Worm (Caenorhabditis elegans) whole organism, early embryonic: ENCODE results near the gene T11F8.12.

Experiments
- B0310.2 ChIP-seq: sonication (generic microtip); optimal IDR thresholded peaks from 2 replicates; lab custom pipeline; 2016; ENCODE audit warnings: mild to moderate bottlenecking, missing genetic modification characterization, missing compliant biosample characterization
- F13C5.2 ChIP-seq: sonication (generic microtip); optimal IDR thresholded peaks from 2 replicates; lab custom pipeline; 2017; ENCODE audit warnings: mild to moderate bottlenecking, missing genetic modification characterization, inconsistent platforms, missing compliant biosample characterization
- aly-1 ChIP-seq: sonication (generic microtip); optimal IDR thresholded peaks from 2 replicates; lab custom pipeline; 2016; ENCODE audit warnings: missing genetic modification characterization, missing compliant biosample characterization
- ama-1 ChIP-seq: fragments of 150-350 bp; optimal IDR thresholded peaks from 2 replicates; lab custom pipeline; 2014
- ceh-13 ChIP-seq: fragments of 200-800 bp; sonication (Bioruptor generic); optimal IDR thresholded peaks from 2 replicates; lab custom pipeline; 2018; ENCODE audit warnings: mild to moderate bottlenecking, missing genetic modification characterization, missing compliant biosample characterization
- ceh-36 ChIP-seq: sonication (generic microtip); optimal IDR thresholded peaks from 2 replicates; lab custom pipeline; 2016; ENCODE audit warnings: missing genetic modification characterization, inconsistent platforms, missing compliant biosample characterization
- ets-7 ChIP-seq: sonication (generic microtip); optimal IDR thresholded peaks from 2 replicates; lab custom pipeline; 2016; ENCODE audit warnings: missing genotype, missing genetic modification characterization, missing compliant biosample characterization
- flt-1 ChIP-seq: fragments of 200-800 bp; sonication (Bioruptor generic); IDR thresholded peaks from 2 replicates; pipeline ENCODE4 v1.3.6; 2022; ENCODE audit warnings: missing genetic modification characterization, missing compliant biosample characterization
- hmbx-1 ChIP-seq: sonication (generic microtip); optimal IDR thresholded peaks from 2 replicates; lab custom pipeline; 2016; ENCODE audit warnings: mild to moderate bottlenecking, missing genetic modification characterization, missing compliant biosample characterization
- hmg-4 ChIP-seq: fragments of 200-800 bp; sonication (Bioruptor generic); optimal IDR thresholded peaks from 2 replicates; lab custom pipeline; 2018; ENCODE audit warnings: mild to moderate bottlenecking, missing genetic modification characterization, missing compliant biosample characterization
- hnd-1 ChIP-seq: sonication (generic microtip); optimal IDR thresholded peaks from 2 replicates; lab custom pipeline; 2016; ENCODE audit warnings: missing genetic modification characterization, missing compliant biosample characterization
- pes-1 ChIP-seq: fragments of 200-800 bp; sonication (Bioruptor generic); IDR thresholded peaks from 2 replicates; pipeline ENCODE4 v1.3.6; 2022; ENCODE audit warnings: missing genetic modification reagents, missing genetic modification characterization, missing compliant biosample characterization
- scrt-1 ChIP-seq: fragments of 200-800 bp; sonication (Bioruptor generic); IDR thresholded peaks from 2 replicates; pipeline ENCODE4 v1.3.6; 2022; ENCODE audit warnings: missing genetic modification characterization, missing compliant biosample characterization
- sea-1 ChIP-seq: fragments of 200-800 bp; sonication (Bioruptor generic); conservative IDR thresholded peaks from 2 replicates; pipeline ENCODE4 v1.3.6; 2022; ENCODE audit warnings: missing genetic modification characterization, missing compliant biosample characterization
- tbx-11 ChIP-seq: fragments of 200-800 bp; sonication (Bioruptor generic); IDR thresholded peaks from 2 replicates; pipeline ENCODE4 v1.3.6; 2022; ENCODE audit warnings: missing genetic modification characterization, missing compliant biosample characterization
- tbx-37 ChIP-seq: fragments of 200-800 bp; sonication (Bioruptor generic); conservative IDR thresholded peaks from 2 replicates; pipeline ENCODE4 v1.3.6; 2022; ENCODE audit warnings: missing genetic modification reagents, missing genetic modification characterization, missing compliant biosample characterization
- tra-4 ChIP-seq: sonication (generic microtip); optimal IDR thresholded peaks from 2 replicates; lab custom pipeline; 2017; ENCODE audit warnings: missing genetic modification characterization, missing compliant biosample characterization

The T11F8.12 gene

ce11 chrIV:5506642-5507041, 24.5 kb upstream of the T11F8.12 start:
- TF ChIP-seq F13C5.2 (tag; lab: Kevin White, UChicago) (no peak), ceh-13 (no peak), scrt-1 (GFP tag; lab: Robert Waterston, UW) (no peak), flt-1 (no peak), hmg-4 (no peak), tbx-37 (GFP tag; lab: Robert Waterston, UW) (no peak), B0310.2 (no peak), hmbx-1 (no peak), pes-1 (GFP tag; lab: Robert Waterston, UW) (no peak), ceh-36 (tag; lab: Kevin White, UChicago) (no peak), aly-1 (tag; lab: Kevin White, UChicago) (no peak), sea-1 (no peak), tra-4 (tag; lab: Kevin White, UChicago) (no peak), ets-7 (tag; lab: Kevin White, UChicago) (no peak), ama-1 (lab: Kevin White, UChicago) (no peak), hnd-1 (tag; lab: Kevin White, UChicago) (no peak), tbx-11 (GFP tag; lab: Robert Waterston, UW) (no peak)

DNA sequence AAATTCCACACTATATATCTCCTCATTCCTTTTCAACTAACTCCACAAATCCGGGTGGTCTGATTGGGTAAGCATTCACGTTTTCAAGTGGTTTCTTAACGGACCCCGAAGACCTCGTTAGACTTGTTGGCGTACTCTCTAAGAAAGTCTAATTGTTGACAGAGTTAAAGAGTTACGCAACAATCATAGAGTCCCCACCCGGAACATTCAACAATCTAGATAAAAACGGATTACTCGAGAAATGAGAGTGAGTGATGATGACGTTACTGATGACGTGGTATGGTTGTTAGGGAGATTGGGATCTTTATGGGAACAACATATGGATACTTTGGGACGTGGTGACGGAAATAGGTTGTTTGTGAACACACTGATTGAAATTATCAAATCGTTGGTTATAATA, 20.5 kb upstream of the T11F8.12 start:
- TF ChIP-seq tra-4 (tag; lab: Kevin White, UChicago) (no peak), ceh-13 (no peak), aly-1 (tag; lab: Kevin White, UChicago) (no peak), ceh-36 (tag; lab: Kevin White, UChicago) (no peak), hnd-1 (tag; lab: Kevin White, UChicago) (no peak), scrt-1 (GFP tag; lab: Robert Waterston, UW) (no peak), ets-7 (tag; lab: Kevin White, UChicago) (no peak), hmg-4 (no peak), tbx-37 (GFP tag; lab: Robert Waterston, UW) (no peak), ama-1 (lab: Kevin White, UChicago) (no peak), flt-1 (no peak), pes-1 (GFP tag; lab: Robert Waterston, UW) (no peak), sea-1 (no peak), hmbx-1 (no peak)

DNA sequence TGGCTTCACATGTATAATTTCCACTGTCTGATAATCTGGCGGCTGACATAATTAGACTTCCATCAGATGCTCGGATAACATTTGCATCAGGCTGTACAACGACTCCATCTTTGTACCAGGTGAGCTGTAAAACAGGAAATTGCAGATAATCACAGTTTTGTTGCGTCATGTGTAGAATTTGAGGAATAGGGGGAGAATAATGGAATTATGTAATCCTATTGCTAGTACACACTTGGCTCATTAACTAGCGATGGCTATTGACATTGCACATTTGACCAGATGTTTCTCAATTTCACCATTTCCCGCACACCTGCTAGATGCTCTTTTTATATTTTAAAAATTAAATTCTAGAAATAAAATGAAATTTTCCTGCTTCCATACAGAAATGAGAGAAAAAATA, 19.3 kb upstream of the T11F8.12 start:
- TF ChIP-seq flt-1 = no peak
- TF ChIP-seq hmg-4 = no peak
- TF ChIP-seq ceh-13 = no peak
- TF ChIP-seq ceh-36 (tag; lab: Kevin White, UChicago) = no peak
- TF ChIP-seq ets-7 (tag; lab: Kevin White, UChicago) = no peak
- no peak for TF ChIP-seq tbx-11 (GFP tag; lab: Robert Waterston, UW)
- no peak for TF ChIP-seq ama-1 (lab: Kevin White, UChicago)
- TF ChIP-seq pes-1 (GFP tag; lab: Robert Waterston, UW) = no peak
- no peak for TF ChIP-seq B0310.2
- TF ChIP-seq F13C5.2 (tag; lab: Kevin White, UChicago) = no peak
- TF ChIP-seq hnd-1 (tag; lab: Kevin White, UChicago) = no peak
- TF ChIP-seq tbx-37 (GFP tag; lab: Robert Waterston, UW) = no peak
- no peak for TF ChIP-seq hmbx-1
- no peak for TF ChIP-seq tra-4 (tag; lab: Kevin White, UChicago)
- no peak for TF ChIP-seq scrt-1 (GFP tag; lab: Robert Waterston, UW)
- no peak for TF ChIP-seq sea-1

DNA sequence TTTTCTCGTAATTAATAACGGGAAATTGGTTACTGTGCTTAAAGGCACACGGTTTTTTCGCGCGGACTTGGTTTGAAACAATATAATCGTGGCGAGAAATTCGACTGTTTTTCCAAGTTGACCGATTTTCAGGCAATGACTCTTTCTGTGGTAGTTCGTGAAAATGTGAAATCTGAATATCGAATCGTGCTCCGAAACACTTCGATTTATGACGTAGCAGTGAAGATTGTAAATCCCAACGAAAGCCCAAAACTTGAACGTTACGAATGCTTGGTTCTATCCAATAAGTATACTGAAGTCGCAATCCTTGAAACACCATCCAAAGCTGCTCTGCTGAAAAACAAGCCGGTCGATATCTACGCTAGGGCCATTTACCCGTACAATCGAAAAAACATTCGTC, 12.0 kb upstream of the T11F8.12 start:
- TF ChIP-seq tbx-37 (GFP tag; lab: Robert Waterston, UW) (no peak), pes-1 (GFP tag; lab: Robert Waterston, UW) (no peak), tra-4 (tag; lab: Kevin White, UChicago) (no peak), scrt-1 (GFP tag; lab: Robert Waterston, UW) (no peak), B0310.2 (no peak), hmg-4 (no peak), ama-1 (lab: Kevin White, UChicago) (no peak), sea-1 (no peak), aly-1 (tag; lab: Kevin White, UChicago) (no peak), ets-7 (tag; lab: Kevin White, UChicago) (no peak), F13C5.2 (tag; lab: Kevin White, UChicago) (no peak), ceh-13 (no peak), hnd-1 (tag; lab: Kevin White, UChicago) (no peak)

ce11 chrIV:5493692-5494091, 11.6 kb upstream of the T11F8.12 start, which contains the start of gene B0273.1:
Gene B0273.1 (plus strand): TSS chrIV:5493992.
- no peak for TF ChIP-seq scrt-1 (GFP tag; lab: Robert Waterston, UW)
- TF ChIP-seq sea-1 = no peak
- TF ChIP-seq aly-1 (tag; lab: Kevin White, UChicago) = no peak
- TF ChIP-seq hnd-1 (tag; lab: Kevin White, UChicago) = no peak
- TF ChIP-seq ets-7 (tag; lab: Kevin White, UChicago) = no peak
- no peak for TF ChIP-seq hmg-4
- TF ChIP-seq F13C5.2 (tag; lab: Kevin White, UChicago) = no peak
- no peak for TF ChIP-seq ceh-36 (tag; lab: Kevin White, UChicago)
- TF ChIP-seq pes-1 (GFP tag; lab: Robert Waterston, UW) = no peak
- TF ChIP-seq B0310.2 = no peak
- TF ChIP-seq tra-4 (tag; lab: Kevin White, UChicago) = no peak
- TF ChIP-seq tbx-37 (GFP tag; lab: Robert Waterston, UW) = no peak
- no peak for TF ChIP-seq tbx-11 (GFP tag; lab: Robert Waterston, UW)
- no peak for TF ChIP-seq ama-1 (lab: Kevin White, UChicago)
- no peak for TF ChIP-seq ceh-13
- no peak for TF ChIP-seq flt-1
- TF ChIP-seq hmbx-1 = no peak

DNA sequence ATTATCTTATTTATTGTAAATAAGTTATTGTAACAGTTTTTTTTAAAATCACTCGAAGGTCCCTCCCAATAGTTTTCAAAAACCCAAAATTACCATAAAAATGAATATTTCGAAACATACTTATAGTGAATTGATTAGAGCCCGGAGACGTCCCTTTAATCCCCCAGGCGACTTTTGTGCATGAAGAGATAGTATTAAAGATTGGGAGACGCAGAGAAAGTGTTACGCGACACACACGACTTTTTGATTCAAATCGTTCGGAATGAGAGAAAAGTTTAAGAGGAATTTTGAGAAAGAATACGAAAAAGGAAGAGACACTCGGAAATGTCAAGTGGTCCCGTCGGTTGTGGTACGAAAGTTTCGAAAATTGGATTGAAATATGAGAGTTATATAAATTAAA, 11.0 kb upstream of the T11F8.12 start:
- TF ChIP-seq ama-1 (lab: Kevin White, UChicago) (no peak), hnd-1 (tag; lab: Kevin White, UChicago) (no peak), tra-4 (tag; lab: Kevin White, UChicago) (no peak), flt-1 (no peak), ceh-13 (no peak), B0310.2 (no peak), tbx-37 (GFP tag; lab: Robert Waterston, UW) (no peak), pes-1 (GFP tag; lab: Robert Waterston, UW) (no peak), aly-1 (tag; lab: Kevin White, UChicago) (no peak), ceh-36 (tag; lab: Kevin White, UChicago) (no peak), ets-7 (tag; lab: Kevin White, UChicago) (no peak), tbx-11 (GFP tag; lab: Robert Waterston, UW) (no peak), F13C5.2 (tag; lab: Kevin White, UChicago) (no peak), hmbx-1 (no peak), scrt-1 (GFP tag; lab: Robert Waterston, UW) (no peak), hmg-4 (no peak)

DNA sequence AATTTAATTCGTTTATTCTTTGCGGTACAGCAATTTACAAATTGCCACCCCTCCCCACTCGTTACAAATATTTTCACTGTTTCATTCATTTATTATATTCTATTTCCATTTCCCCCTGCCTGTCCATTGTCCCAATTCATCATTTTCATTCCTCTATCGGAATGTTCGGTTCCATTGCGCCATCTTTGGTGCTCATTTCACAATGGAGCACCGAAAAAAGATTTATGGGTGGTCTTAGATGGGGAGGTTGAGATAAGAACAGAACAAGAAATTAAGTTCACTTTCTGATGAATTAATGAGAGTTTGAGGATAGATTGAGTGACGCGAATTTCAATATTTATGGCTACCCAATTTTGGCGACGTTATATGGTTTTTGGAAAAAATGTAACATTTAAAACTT, 10.1 kb upstream of the T11F8.12 start:
- TF ChIP-seq ets-7 (tag; lab: Kevin White, UChicago) = no peak
- no peak for TF ChIP-seq hmg-4
- TF ChIP-seq ceh-13 = no peak
- TF ChIP-seq sea-1 = no peak
- no peak for TF ChIP-seq F13C5.2 (tag; lab: Kevin White, UChicago)
- TF ChIP-seq ceh-36 (tag; lab: Kevin White, UChicago) = no peak
- TF ChIP-seq ama-1 (lab: Kevin White, UChicago) = no peak
